Worm (Caenorhabditis elegans): ENCODE data around the gene toc-1.

- no peak for TF ChIP-seq grh-1 (GFP tag; IDR thresholded peaks at IDR 0.05)
- no peak for TF ChIP-seq ces-1 (GFP tag; optimal IDR thresholded peaks at IDR 0.05)
- TF ChIP-seq lin-39 (tag; optimal IDR thresholded peaks at IDR 0.05) = no peak
- TF ChIP-seq snpc-4 (tag; optimal IDR thresholded peaks at IDR 0.05) = no peak
- no peak for TF ChIP-seq aly-2 (tag; optimal IDR thresholded peaks at IDR 0.05)
- no peak for TF ChIP-seq lin-13 (GFP tag; optimal IDR thresholded peaks at IDR 0.05)
- TF ChIP-seq unc-130 (tag; optimal IDR thresholded peaks at IDR 0.05) = no peak
- TF ChIP-seq egl-27 (tag; optimal IDR thresholded peaks at IDR 0.05) = no peak
Observed at ce11 chrIII:5318610-5319009, 43.6 kb downstream of the toc-1 start.

Data from whole organism, L1 larva.